Fruit fly (Drosophila melanogaster): ENCODE data around the gene ovo.
A peak's percentile ranks its signal among the peaks of the same experiment; 100 is the strongest.

ovo gene

dm6 chrX:5086724-5087660 is 38.9 kb downstream of the ovo start (continued):
- TF ChIP-seq CG18011 (GFP tag; optimal IDR thresholded peaks at IDR 0.05): peak; percentile 24
- peak; percentile 28 for TF ChIP-seq CG8089 (GFP tag; optimal IDR thresholded peaks at IDR 0.05)
- no peak for TF ChIP-seq CG34422 (GFP tag; IDR thresholded peaks at IDR 0.05)
- no peak for TF ChIP-seq CG11456 (GFP tag; IDR thresholded peaks at IDR 0.05)
- peak; percentile 29 for TF ChIP-seq sug (tag; optimal IDR thresholded peaks at IDR 0.05)
- no peak for TF ChIP-seq Dref (GFP tag; IDR thresholded peaks at IDR 0.05)
- TF ChIP-seq CG33213 (GFP tag; optimal IDR thresholded peaks at IDR 0.05): peak; percentile 8
- TF ChIP-seq org-1 (GFP tag; optimal IDR thresholded peaks at IDR 0.05): peak; percentile 68
- peak; percentile 32 for TF ChIP-seq CG17385 (GFP tag; optimal IDR thresholded peaks at IDR 0.05)
- peak; percentile 41 for TF ChIP-seq pnt (GFP tag; optimal IDR thresholded peaks at IDR 0.05)
- no peak for TF ChIP-seq CG10321 (GFP tag; IDR thresholded peaks at IDR 0.05)
- TF ChIP-seq mam (GFP tag; optimal IDR thresholded peaks at IDR 0.05): peak; percentile 51
- TF ChIP-seq CG8765 (GFP tag; IDR thresholded peaks at IDR 0.05): no peak
- 0 out of 3 replicates have a peak, but pooled peaks have one; percentile 43 for TF ChIP-seq CG11695 (GFP tag; IDR thresholded peaks at IDR 0.05)
- TF ChIP-seq nau (GFP tag; optimal IDR thresholded peaks at IDR 0.05): peak; percentile 40
- TF ChIP-seq Sin3A (optimal IDR thresholded peaks at IDR 0.05): no peak
- TF ChIP-seq ase (GFP tag; IDR thresholded peaks at IDR 0.05): no peak
- TF ChIP-seq Dp (GFP tag; optimal IDR thresholded peaks at IDR 0.05): no peak
- TF ChIP-seq HmgZ (tag; optimal IDR thresholded peaks at IDR 0.05): peak; percentile 3
- TF ChIP-seq pita (GFP tag; optimal IDR thresholded peaks at IDR 0.05): no peak
- no peak for TF ChIP-seq Awh (GFP tag; IDR thresholded peaks at IDR 0.05)
- no peak for TF ChIP-seq br (optimal IDR thresholded peaks at IDR 0.05)
- 0 out of 2 replicates have a peak, but pooled peaks have one; percentile 18 for TF ChIP-seq wor (GFP tag; IDR thresholded peaks at IDR 0.05)
- TF ChIP-seq Fer2 (tag; optimal IDR thresholded peaks at IDR 0.05): no peak
- peak in 1 of 2 experiments; percentile 72 for TF ChIP-seq Hr51 (GFP tag; optimal IDR thresholded peaks at IDR 0.05)
- no peak for TF ChIP-seq CG13287 (GFP tag; IDR thresholded peaks at IDR 0.05; ENCODE audit: partially characterized antibody)
- peak; percentile 41 for TF ChIP-seq Hmr (GFP tag; optimal IDR thresholded peaks at IDR 0.05)
- no peak for TF ChIP-seq CG7928 (GFP tag; optimal IDR thresholded peaks at IDR 0.05)
- TF ChIP-seq CG18599 (GFP tag; optimal IDR thresholded peaks at IDR 0.05): peak; percentile 45
- peak; percentile 5 for TF ChIP-seq CG31388 (GFP tag; optimal IDR thresholded peaks at IDR 0.05)
- TF ChIP-seq CG14441 (GFP tag; IDR thresholded peaks at IDR 0.05): 0 out of 2 replicates have a peak, but pooled peaks have one; percentile 32
- TF ChIP-seq CG2875 (GFP tag; optimal IDR thresholded peaks at IDR 0.05): peak; percentile 16
- TF ChIP-seq tx (GFP tag; optimal IDR thresholded peaks at IDR 0.05): no peak
- TF ChIP-seq CTCF (GFP tag; optimal IDR thresholded peaks at IDR 0.05): no peak
- TF ChIP-seq Lpt (GFP tag; optimal IDR thresholded peaks at IDR 0.05): no peak
- TF ChIP-seq lbe (GFP tag; optimal IDR thresholded peaks at IDR 0.05): no peak
- TF ChIP-seq CG12155 (GFP tag; optimal IDR thresholded peaks at IDR 0.05): peak; percentile 43
- TF ChIP-seq CG4328 (GFP tag; optimal IDR thresholded peaks at IDR 0.05): peak; percentile 10
- TF ChIP-seq gfzf (GFP tag; optimal IDR thresholded peaks at IDR 0.05): no peak
- TF ChIP-seq pb (GFP tag; optimal IDR thresholded peaks at IDR 0.05): no peak
- no peak for TF ChIP-seq inv (GFP tag; IDR thresholded peaks at IDR 0.05; ENCODE audit: partially characterized antibody)
- no peak for TF ChIP-seq CG13123 (GFP tag; optimal IDR thresholded peaks at IDR 0.05)
- no peak for TF ChIP-seq emc (GFP tag; optimal IDR thresholded peaks at IDR 0.05)
- TF ChIP-seq Optix (GFP tag; IDR thresholded peaks at IDR 0.05): no peak
- peak; percentile 63 for TF ChIP-seq CG12391 (tag; optimal IDR thresholded peaks at IDR 0.05)
- TF ChIP-seq D19A (tag; optimal IDR thresholded peaks at IDR 0.05): peak; percentile 94
- peak; percentile 53 for TF ChIP-seq HHEX (GFP tag; optimal IDR thresholded peaks at IDR 0.05)
- peak; percentile 68 for TF ChIP-seq bcd (GFP tag; optimal IDR thresholded peaks at IDR 0.05)
- peak; percentile 35 to 46 for TF ChIP-seq chif (GFP tag; optimal IDR thresholded peaks at IDR 0.05)
- TF ChIP-seq Ravus (GFP tag; IDR thresholded peaks at IDR 0.05): no peak

All from whole organism, embryonic.